Worm (Caenorhabditis elegans) whole organism, young adult: ENCODE results near the gene vhp-1.

Source experiments
- B0019.2 ChIP-seq: fragments of 200-800 bp; sonication (Bioruptor generic); conservative IDR thresholded peaks from 2 replicates; pipeline ENCODE4 v1.3.6; 2022; ENCODE audit warnings: missing genetic modification reagents, missing genetic modification characterization, missing compliant biosample characterization
- C06A6.2 ChIP-seq: fragments of 200-800 bp; sonication (Bioruptor generic); conservative IDR thresholded peaks from 2 replicates; pipeline ENCODE4 v1.3.6; 2022; ENCODE audit warnings: missing genetic modification characterization, missing compliant biosample characterization
- D2030.7 ChIP-seq: fragments of 200-800 bp; sonication (Bioruptor generic); IDR thresholded peaks from 2 replicates; pipeline ENCODE4 v1.3.6; 2022; ENCODE audit warnings: missing genetic modification reagents, missing genetic modification characterization, missing compliant biosample characterization
- F10E7.11 ChIP-seq: sonication (generic microtip); optimal IDR thresholded peaks from 2 replicates; lab custom pipeline; 2017; ENCODE audit warnings: mild to moderate bottlenecking, missing genetic modification characterization, moderate library complexity, missing compliant biosample characterization
- F23B12.7 ChIP-seq: sonication (generic microtip); optimal IDR thresholded peaks from 2 replicates; lab custom pipeline; 2017; ENCODE audit warnings: missing genetic modification characterization, mild to moderate bottlenecking, missing compliant biosample characterization, antibody characterized with exemption, moderate library complexity; ENCODE audit not compliant: insufficient read depth
- F33H1.4 ChIP-seq: fragments of 200-800 bp; sonication (Bioruptor generic); IDR thresholded peaks from 2 replicates; pipeline ENCODE4 v1.3.6; 2022; ENCODE audit warnings: missing genetic modification reagents, missing genetic modification characterization, missing compliant biosample characterization
- F52B5.7 ChIP-seq: sonication (generic microtip); optimal IDR thresholded peaks from 2 replicates; lab custom pipeline; 2016; ENCODE audit warnings: mild to moderate bottlenecking, missing genetic modification characterization, missing compliant biosample characterization
- K11D2.4 ChIP-seq: fragments of 200-800 bp; sonication (Bioruptor generic); IDR thresholded peaks from 2 replicates; pipeline ENCODE4 v1.3.6; 2022; ENCODE audit warnings: missing genetic modification reagents, missing genetic modification characterization, missing compliant biosample characterization
- T26A5.8 ChIP-seq: sonication (generic microtip); optimal IDR thresholded peaks from 2 replicates; lab custom pipeline; 2016; ENCODE audit warnings: missing genetic modification characterization, missing compliant biosample characterization
- Y53F4B.3 ChIP-seq: fragments of 200-800 bp; sonication (Bioruptor generic); IDR thresholded peaks from 2 replicates; pipeline ENCODE4 v1.3.6; 2022; ENCODE audit warnings: missing genetic modification reagents, missing genetic modification characterization, missing compliant biosample characterization
- Y53G8AR.9 ChIP-seq: fragments of 200-800 bp; sonication (Bioruptor generic); conservative IDR thresholded peaks from 2 replicates; pipeline ENCODE4 v1.3.6; 2022; ENCODE audit warnings: missing genetic modification reagents, missing genetic modification characterization, missing compliant biosample characterization
- Y79H2A.3 ChIP-seq: fragments of 200-800 bp; sonication (Bioruptor generic); conservative IDR thresholded peaks from 2 replicates; pipeline ENCODE4 v1.3.6; 2022; ENCODE audit warnings: missing genetic modification reagents, missing genetic modification characterization, missing compliant biosample characterization
- ZK185.1 ChIP-seq: sonication (generic microtip); optimal IDR thresholded peaks from 2 replicates; lab custom pipeline; 2016; ENCODE audit warnings: mild to moderate bottlenecking, missing genetic modification characterization, missing compliant biosample characterization; ENCODE audit not compliant: poor library complexity, severe bottlenecking
- aptf-2 ChIP-seq: fragments of 200-800 bp; sonication (Bioruptor generic); conservative IDR thresholded peaks from 2 replicates; pipeline ENCODE4 v1.3.6; 2022; ENCODE audit warnings: missing genetic modification reagents, missing genetic modification characterization, missing compliant biosample characterization
- atf-7 ChIP-seq: sonication (generic microtip); optimal IDR thresholded peaks from 2 replicates; lab custom pipeline; 2017; ENCODE audit warnings: mild to moderate bottlenecking, missing genetic modification characterization, missing compliant biosample characterization
- athp-1 ChIP-seq: sonication (generic microtip); optimal IDR thresholded peaks from 2 replicates; lab custom pipeline; 2017; ENCODE audit warnings: mild to moderate bottlenecking, missing genetic modification characterization, missing compliant biosample characterization
- attf-6 ChIP-seq: fragments of 200-800 bp; sonication (Bioruptor generic); IDR thresholded peaks from 2 replicates; pipeline ENCODE4 v1.3.6; 2022; ENCODE audit warnings: missing genetic modification reagents, missing genetic modification characterization, missing compliant biosample characterization
- bed-2 ChIP-seq: fragments of 200-800 bp; sonication (Bioruptor generic); IDR thresholded peaks from 2 replicates; pipeline ENCODE4 v1.3.6; 2022; ENCODE audit warnings: missing genetic modification reagents, missing genetic modification characterization, missing compliant biosample characterization
- ccch-3 ChIP-seq: fragments of 200-800 bp; sonication (Bioruptor generic); optimal IDR thresholded peaks from 2 replicates; lab custom pipeline; 2018; ENCODE audit warnings: mild to moderate bottlenecking, missing genetic modification characterization, missing compliant biosample characterization
- ceh-100 ChIP-seq: fragments of 200-800 bp; sonication (Bioruptor generic); IDR thresholded peaks from 2 replicates; pipeline ENCODE4 v1.3.6; 2022; ENCODE audit warnings: missing genetic modification reagents, missing genetic modification characterization, missing compliant biosample characterization
- ceh-40 ChIP-seq: fragments of 200-800 bp; sonication (Bioruptor generic); IDR thresholded peaks from 2 replicates; pipeline ENCODE4 v1.3.6; 2022; ENCODE audit warnings: missing genetic modification characterization, missing compliant biosample characterization
- ceh-58 ChIP-seq: fragments of 200-800 bp; sonication (Bioruptor generic); IDR thresholded peaks from 2 replicates; pipeline ENCODE4 v1.3.6; 2022; ENCODE audit warnings: missing genetic modification characterization, missing compliant biosample characterization
- ceh-79 ChIP-seq: sonication (generic microtip); optimal IDR thresholded peaks from 2 replicates; lab custom pipeline; 2017; ENCODE audit warnings: mild to moderate bottlenecking, missing genetic modification characterization, missing compliant biosample characterization
- ceh-91 ChIP-seq: fragments of 200-800 bp; sonication (Bioruptor generic); IDR thresholded peaks from 2 replicates; pipeline ENCODE4 v1.3.6; 2022; ENCODE audit warnings: missing genetic modification reagents, missing genetic modification characterization, missing compliant biosample characterization
- chd-7 ChIP-seq: sonication (generic microtip); optimal IDR thresholded peaks from 2 replicates; lab custom pipeline; 2016; ENCODE audit warnings: mild to moderate bottlenecking, missing genetic modification characterization, moderate library complexity, missing compliant biosample characterization
- dpl-1 ChIP-seq: fragments of 150-350 bp; optimal IDR thresholded peaks from 2 replicates; lab custom pipeline; 2014; ENCODE audit warnings: missing biosample characterization, missing genetic modification reagents, missing genetic modification characterization
- ets-4 ChIP-seq: fragments of 200-800 bp; sonication (Bioruptor generic); optimal IDR thresholded peaks from 2 replicates; lab custom pipeline; 2018; ENCODE audit warnings: mild to moderate bottlenecking, missing genetic modification characterization, missing compliant biosample characterization
- him-1 ChIP-seq: sonication (generic microtip); optimal IDR thresholded peaks from 2 replicates; lab custom pipeline; 2016; ENCODE audit warnings: missing genotype, missing genetic modification reagents, missing genetic modification characterization, missing compliant biosample characterization
- hlh-12 ChIP-seq: sonication (generic microtip); optimal IDR thresholded peaks from 2 replicates; lab custom pipeline; 2016; ENCODE audit warnings: missing genetic modification characterization, missing compliant biosample characterization
- hlh-26 ChIP-seq: fragments of 200-800 bp; sonication (Bioruptor generic); conservative IDR thresholded peaks from 2 replicates; pipeline ENCODE4 v1.3.6; 2022; ENCODE audit warnings: missing genetic modification reagents, missing genetic modification characterization, missing compliant biosample characterization
- hmg-1.2 ChIP-seq: fragments of 200-800 bp; sonication (Bioruptor generic); IDR thresholded peaks from 2 replicates; pipeline ENCODE4 v1.3.6; 2022; ENCODE audit warnings: missing genetic modification reagents, missing genetic modification characterization, missing compliant biosample characterization
- hmg-20 ChIP-seq: fragments of 200-800 bp; sonication (Bioruptor generic); IDR thresholded peaks from 2 replicates; pipeline ENCODE4 v1.3.6; 2022; ENCODE audit warnings: missing genetic modification reagents, missing genetic modification characterization, missing compliant biosample characterization
- hrde-1 ChIP-seq: sonication (generic microtip); optimal IDR thresholded peaks from 2 replicates; lab custom pipeline; 2016; ENCODE audit warnings: missing genetic modification characterization, mild to moderate bottlenecking, missing compliant biosample characterization, moderate library complexity, missing genotype, missing genetic modification reagents, borderline replicate concordance
- lag-1 ChIP-seq: fragments of 200-800 bp; sonication (Bioruptor generic); IDR thresholded peaks from 2 replicates; pipeline ENCODE4 v1.3.6; 2022; ENCODE audit warnings: missing genetic modification reagents, missing genetic modification characterization, missing compliant biosample characterization
- let-526 ChIP-seq: fragments of 200-800 bp; sonication (Bioruptor generic); IDR thresholded peaks from 2 replicates; pipeline ENCODE4 v1.3.6; 2022; ENCODE audit warnings: missing genetic modification reagents, missing genetic modification characterization, missing compliant biosample characterization
- lin-26 ChIP-seq: fragments of 200-800 bp; sonication (Bioruptor generic); IDR thresholded peaks from 2 replicates; pipeline ENCODE4 v1.3.6; 2022; ENCODE audit warnings: missing genetic modification reagents, missing genetic modification characterization, missing compliant biosample characterization
- madf-8 ChIP-seq: fragments of 200-800 bp; sonication (Bioruptor generic); conservative IDR thresholded peaks from 2 replicates; pipeline ENCODE4 v1.3.6; 2022; ENCODE audit warnings: missing genetic modification reagents, missing genetic modification characterization, missing compliant biosample characterization
- mcd-1 ChIP-seq: fragments of 200-800 bp; sonication (Bioruptor generic); IDR thresholded peaks from 2 replicates; pipeline ENCODE4 v1.3.6; 2022; ENCODE audit warnings: missing genetic modification reagents, missing genetic modification characterization, missing compliant biosample characterization
- nfyb-1 ChIP-seq: fragments of 200-800 bp; sonication (Bioruptor generic); IDR thresholded peaks from 2 replicates; pipeline ENCODE4 v1.3.6; 2022; ENCODE audit warnings: missing genetic modification reagents, missing genetic modification characterization, missing compliant biosample characterization
- nhr-179 ChIP-seq: sonication (generic microtip); optimal IDR thresholded peaks from 2 replicates; lab custom pipeline; 2016; ENCODE audit warnings: mild to moderate bottlenecking, missing genetic modification characterization, missing compliant biosample characterization
- nhr-27 ChIP-seq: fragments of 200-800 bp; sonication (Bioruptor generic); optimal IDR thresholded peaks from 2 replicates; lab custom pipeline; 2018; ENCODE audit warnings: mild to moderate bottlenecking, missing genetic modification characterization, moderate library complexity, missing compliant biosample characterization
- rcor-1 ChIP-seq: fragments of 200-800 bp; sonication (Bioruptor generic); IDR thresholded peaks from 2 replicates; pipeline ENCODE4 v1.3.6; 2022; ENCODE audit warnings: missing genetic modification reagents, missing genetic modification characterization, missing compliant biosample characterization
- rec-8 ChIP-seq, 2 experiments: sonication (generic microtip); optimal IDR thresholded peaks; 2 replicates each; lab custom pipeline; 2016; ENCODE audit warnings: mild to moderate bottlenecking in 2 of 2, missing genetic modification characterization in 2 of 2, missing genetic modification reagents in 2 of 2, missing genotype in 2 of 2, missing biosample characterization in 1 of 2, missing compliant biosample characterization in 1 of 2, moderate library complexity in 1 of 2
- sdz-38 ChIP-seq: sonication (generic microtip); optimal IDR thresholded peaks from 2 replicates; lab custom pipeline; 2016; ENCODE audit warnings: missing genotype, missing genetic modification characterization, missing compliant biosample characterization
- tbp1 ChIP-seq: fragments of 200-800 bp; sonication (Bioruptor generic); optimal IDR thresholded peaks from 2 replicates; lab custom pipeline; 2018; ENCODE audit warnings: mild to moderate bottlenecking, missing genetic modification characterization, missing compliant biosample characterization
- unc-130 ChIP-seq: sonication (generic microtip); optimal IDR thresholded peaks from 2 replicates; lab custom pipeline; 2016; ENCODE audit warnings: missing genetic modification reagents, missing genetic modification characterization, missing compliant biosample characterization
- xnd-1 ChIP-seq: sonication (generic microtip); optimal IDR thresholded peaks from 2 replicates; lab custom pipeline; 2016; ENCODE audit warnings: missing genotype, missing genetic modification reagents, missing genetic modification characterization, missing compliant biosample characterization
- ztf-18 ChIP-seq: sonication (generic microtip); optimal IDR thresholded peaks from 2 replicates; lab custom pipeline; 2016; ENCODE audit warnings: missing genotype, mild to moderate bottlenecking, missing genetic modification characterization, missing compliant biosample characterization
- ztf-28 ChIP-seq: fragments of 200-800 bp; sonication (Bioruptor generic); IDR thresholded peaks from 2 replicates; pipeline ENCODE4 v1.3.6; 2022; ENCODE audit warnings: missing genetic modification reagents, missing genetic modification characterization, missing compliant biosample characterization

vhp-1 gene

ce11 chrII:5326024-5326627 is 3.0 kb downstream of the vhp-1 start (continued):
- no peak for TF ChIP-seq rec-8 (tag; optimal IDR thresholded peaks at IDR 0.05; lab: Kevin White, UChicago)
- 0 out of 2 replicates have a peak, but pooled peaks have one; percentile 38 for TF ChIP-seq K11D2.4 (GFP tag; lab: Robert Waterston, UW)
- TF ChIP-seq madf-8 (GFP tag; lab: Robert Waterston, UW): no peak
- TF ChIP-seq Y53G8AR.9 (GFP tag; lab: Robert Waterston, UW): no peak
- TF ChIP-seq Y79H2A.3: no peak
- TF ChIP-seq unc-130: no peak
- no peak for TF ChIP-seq ceh-40
- no peak for TF ChIP-seq hrde-1 (tag; lab: Kevin White, UChicago)
- no peak for TF ChIP-seq nhr-27 (tag; lab: Kevin White, UChicago)
- no peak for TF ChIP-seq hlh-26 (GFP tag; lab: Robert Waterston, UW)
- no peak for TF ChIP-seq F23B12.7 (tag; lab: Kevin White, UChicago)
- TF ChIP-seq chd-7 (tag; lab: Kevin White, UChicago): peak; percentile 28
- peak; percentile 18 for TF ChIP-seq atf-7 (tag; lab: Kevin White, UChicago)
- no peak for TF ChIP-seq sdz-38
- TF ChIP-seq C06A6.2 (GFP tag; lab: Robert Waterston, UW): no peak
- no peak for TF ChIP-seq bed-2 (GFP tag; lab: Robert Waterston, UW)
- TF ChIP-seq ztf-18 (tag; lab: Kevin White, UChicago): no peak
- no peak for TF ChIP-seq lin-26 (GFP tag; lab: Robert Waterston, UW)
- TF ChIP-seq attf-6 (GFP tag; lab: Robert Waterston, UW): no peak
- no peak for TF ChIP-seq B0019.2
- no peak for TF ChIP-seq lag-1
- TF ChIP-seq ceh-79 (tag; lab: Kevin White, UChicago): no peak
- no peak for TF ChIP-seq ztf-28 (GFP tag; lab: Robert Waterston, UW)
- no peak for TF ChIP-seq F52B5.7
- no peak for TF ChIP-seq T26A5.8 (tag; lab: Kevin White, UChicago)
- TF ChIP-seq F33H1.4 (GFP tag; lab: Robert Waterston, UW): no peak
- TF ChIP-seq hmg-20 (GFP tag; lab: Robert Waterston, UW): no peak
- no peak for TF ChIP-seq D2030.7 (GFP tag; lab: Robert Waterston, UW)
- TF ChIP-seq him-1 (tag; lab: Kevin White, UChicago): no peak
- TF ChIP-seq hlh-12: no peak
- TF ChIP-seq athp-1 (tag; lab: Kevin White, UChicago): no peak
- TF ChIP-seq aptf-2 (GFP tag; lab: Robert Waterston, UW): no peak
- TF ChIP-seq nfyb-1 (GFP tag; lab: Robert Waterston, UW): 0 out of 2 replicates have a peak, but pooled peaks have one; percentile 29
- TF ChIP-seq nhr-179: no peak
- no peak for TF ChIP-seq rcor-1
- no peak for TF ChIP-seq xnd-1
- no peak for TF ChIP-seq Y53F4B.3 (GFP tag; lab: Robert Waterston, UW)
- no peak for TF ChIP-seq ets-4 (GFP tag; lab: Kevin White, UChicago)
- no peak for TF ChIP-seq ccch-3
- TF ChIP-seq ZK185.1 (tag; lab: Kevin White, UChicago): peak; percentile 32
- TF ChIP-seq ceh-58 (GFP tag; lab: Robert Waterston, UW): no peak
- peak; percentile 11 for TF ChIP-seq tbp1 (GFP tag; lab: Kevin White, UChicago)
- TF ChIP-seq ceh-100: no peak
- no peak for TF ChIP-seq dpl-1 (GFP tag; lab: Kevin White, UChicago)
- no peak for TF ChIP-seq let-526 (GFP tag; lab: Robert Waterston, UW)
- TF ChIP-seq mcd-1: 0 out of 2 replicates have a peak, but pooled peaks have one; percentile 16
- peak; percentile 85 for TF ChIP-seq hmg-1.2
- no peak for TF ChIP-seq F10E7.11
- no peak for TF ChIP-seq ceh-91
